Worm (Caenorhabditis elegans): Measurements from ENCODE around the gene M117.6.

M117.6 gene

ce11 chrIV:11782846-11783245 is 45.1 kb downstream of the M117.6 start:
- TF ChIP-seq B0310.2 (tag; optimal IDR thresholded peaks at IDR 0.05): no peak
- TF ChIP-seq sea-1 (GFP tag; conservative IDR thresholded peaks at IDR 0.05): no peak

ce11 chrIV:11779028-11779427 is 48.9 kb downstream of the M117.6 start, which contains the start of gene lpr-2:
Gene lpr-2, plus strand, starts transcription at chrIV:11779216.
- no peak for TF ChIP-seq tra-4 (tag; optimal IDR thresholded peaks at IDR 0.05)

Measured in whole organism, early embryonic.